Worm (Caenorhabditis elegans) whole organism, early embryonic: ENCODE results near the gene fbxc-21.

Experiments used
- F13C5.2 ChIP-seq: sonication (generic microtip); optimal IDR thresholded peaks from 2 replicates; lab custom pipeline; 2017; ENCODE audit warnings: mild to moderate bottlenecking, missing genetic modification characterization, inconsistent platforms, missing compliant biosample characterization
- aly-1 ChIP-seq: sonication (generic microtip); optimal IDR thresholded peaks from 2 replicates; lab custom pipeline; 2016; ENCODE audit warnings: missing genetic modification characterization, missing compliant biosample characterization
- ama-1 ChIP-seq: fragments of 150-350 bp; optimal IDR thresholded peaks from 2 replicates; lab custom pipeline; 2014
- ceh-13 ChIP-seq: fragments of 200-800 bp; sonication (Bioruptor generic); optimal IDR thresholded peaks from 2 replicates; lab custom pipeline; 2018; ENCODE audit warnings: mild to moderate bottlenecking, missing genetic modification characterization, missing compliant biosample characterization
- ceh-36 ChIP-seq: sonication (generic microtip); optimal IDR thresholded peaks from 2 replicates; lab custom pipeline; 2016; ENCODE audit warnings: missing genetic modification characterization, inconsistent platforms, missing compliant biosample characterization
- flt-1 ChIP-seq: fragments of 200-800 bp; sonication (Bioruptor generic); IDR thresholded peaks from 2 replicates; pipeline ENCODE4 v1.3.6; 2022; ENCODE audit warnings: missing genetic modification characterization, missing compliant biosample characterization
- hmbx-1 ChIP-seq: sonication (generic microtip); optimal IDR thresholded peaks from 2 replicates; lab custom pipeline; 2016; ENCODE audit warnings: mild to moderate bottlenecking, missing genetic modification characterization, missing compliant biosample characterization
- hmg-4 ChIP-seq: fragments of 200-800 bp; sonication (Bioruptor generic); optimal IDR thresholded peaks from 2 replicates; lab custom pipeline; 2018; ENCODE audit warnings: mild to moderate bottlenecking, missing genetic modification characterization, missing compliant biosample characterization
- pes-1 ChIP-seq: fragments of 200-800 bp; sonication (Bioruptor generic); IDR thresholded peaks from 2 replicates; pipeline ENCODE4 v1.3.6; 2022; ENCODE audit warnings: missing genetic modification reagents, missing genetic modification characterization, missing compliant biosample characterization
- sea-1 ChIP-seq: fragments of 200-800 bp; sonication (Bioruptor generic); conservative IDR thresholded peaks from 2 replicates; pipeline ENCODE4 v1.3.6; 2022; ENCODE audit warnings: missing genetic modification characterization, missing compliant biosample characterization
- tbx-11 ChIP-seq: fragments of 200-800 bp; sonication (Bioruptor generic); IDR thresholded peaks from 2 replicates; pipeline ENCODE4 v1.3.6; 2022; ENCODE audit warnings: missing genetic modification characterization, missing compliant biosample characterization
- tbx-37 ChIP-seq: fragments of 200-800 bp; sonication (Bioruptor generic); conservative IDR thresholded peaks from 2 replicates; pipeline ENCODE4 v1.3.6; 2022; ENCODE audit warnings: missing genetic modification reagents, missing genetic modification characterization, missing compliant biosample characterization

ce11 chrII:1694530-1694929 is 1.8 kb upstream of the fbxc-21 start, which contains the start of gene fbxc-26:
- no peak for TF ChIP-seq tbx-11 (GFP tag; lab: Robert Waterston, UW)
- TF ChIP-seq tbx-37 (GFP tag; lab: Robert Waterston, UW): no peak
- no peak for TF ChIP-seq ama-1 (lab: Kevin White, UChicago)
- TF ChIP-seq hmg-4 (GFP tag; lab: Kevin White, UChicago): no peak
- TF ChIP-seq aly-1 (tag; lab: Kevin White, UChicago): no peak
- TF ChIP-seq pes-1 (GFP tag; lab: Robert Waterston, UW): no peak
- no peak for TF ChIP-seq ceh-13 (GFP tag; lab: Kevin White, UChicago)
- no peak for TF ChIP-seq ceh-36 (tag; lab: Kevin White, UChicago)
- no peak for TF ChIP-seq hmbx-1 (tag; lab: Kevin White, UChicago)
- TF ChIP-seq flt-1 (GFP tag; lab: Robert Waterston, UW): no peak
- TF ChIP-seq F13C5.2 (tag; lab: Kevin White, UChicago): no peak
- no peak for TF ChIP-seq sea-1 (GFP tag; lab: Robert Waterston, UW)
